Fruit fly (Drosophila melanogaster) whole organism, embryonic: ENCODE data around the gene CG31064.

ENCODE experiments used
- Atf-2 ChIP-seq: fragments of 200-800 bp; sonication (Bioruptor generic); optimal IDR thresholded peaks from 2 replicates; lab custom pipeline; 2016; ENCODE audit warnings: missing biosample characterization, missing genetic modification characterization
- CG10267 ChIP-seq: fragments of 200-800 bp; sonication (Bioruptor generic); optimal IDR thresholded peaks from 2 replicates; lab custom pipeline; 2018; ENCODE audit warnings: missing biosample characterization, mild to moderate bottlenecking, missing genetic modification characterization, moderate library complexity
- CG11695 ChIP-seq: fragments of 200-800 bp; sonication (Bioruptor generic); IDR thresholded peaks from 3 replicates; pipeline ENCODE4 v1.3.6; 2022; ENCODE audit warnings: missing biosample characterization, missing genetic modification characterization
- CG1233 ChIP-seq: fragments of 200-800 bp; sonication (Bioruptor generic); optimal IDR thresholded peaks from 4 replicates; lab custom pipeline; 2018; ENCODE audit warnings: missing biosample characterization, mild to moderate bottlenecking, missing genetic modification characterization
- CG12769 ChIP-seq: fragments of 200-800 bp; sonication (Bioruptor generic); optimal IDR thresholded peaks from 2 replicates; lab custom pipeline; 2019; ENCODE audit warnings: missing biosample characterization, mild to moderate bottlenecking, missing genetic modification characterization, moderate library complexity
- CG13123 ChIP-seq: fragments of 200-800 bp; sonication (Bioruptor generic); optimal IDR thresholded peaks from 2 replicates; lab custom pipeline; 2016; ENCODE audit warnings: missing biosample characterization, missing genetic modification characterization
- CG14667 ChIP-seq: fragments of 200-800 bp; sonication (Bioruptor generic); IDR thresholded peaks from 2 replicates; pipeline ENCODE4 v1.3.6; 2022; ENCODE audit warnings: missing biosample characterization, missing genetic modification characterization
- CG16863 ChIP-seq: fragments of 200-800 bp; sonication (Bioruptor generic); optimal IDR thresholded peaks from 3 replicates; lab custom pipeline; 2016; ENCODE audit warnings: missing biosample characterization, missing genetic modification characterization
- CG17186 ChIP-seq: fragments of 200-800 bp; sonication (Bioruptor generic); optimal IDR thresholded peaks from 3 replicates; lab custom pipeline; 2017; ENCODE audit warnings: missing biosample characterization, missing genetic modification reagents, missing genetic modification characterization
- CG17802 ChIP-seq: fragments of 200-800 bp; sonication (Bioruptor generic); optimal IDR thresholded peaks from 2 replicates; lab custom pipeline; 2018; ENCODE audit warnings: missing biosample characterization, mild to moderate bottlenecking, missing genetic modification characterization, moderate library complexity
- CG17912 ChIP-seq: fragments of 200-800 bp; sonication (Bioruptor generic); optimal IDR thresholded peaks from 2 replicates; lab custom pipeline; 2018; ENCODE audit warnings: missing biosample characterization, mild to moderate bottlenecking, missing genetic modification characterization
- CG18476 ChIP-seq: fragments of 200-800 bp; sonication (Bioruptor generic); optimal IDR thresholded peaks from 2 replicates; lab custom pipeline; 2016; ENCODE audit warnings: missing biosample characterization, mild to moderate bottlenecking, missing genetic modification characterization
- CG18764 ChIP-seq: fragments of 200-800 bp; sonication (Bioruptor generic); optimal IDR thresholded peaks from 3 replicates; lab custom pipeline; 2016; ENCODE audit warnings: missing biosample characterization, missing genetic modification characterization
- CG2129 ChIP-seq: fragments of 200-800 bp; sonication (Bioruptor generic); IDR thresholded peaks from 2 replicates; pipeline ENCODE4 v1.3.6; 2022; ENCODE audit warnings: missing biosample characterization, missing genetic modification characterization; ENCODE audit not compliant: partially characterized antibody
- CG2678 ChIP-seq: fragments of 200-800 bp; sonication (Bioruptor generic); optimal IDR thresholded peaks from 3 replicates; lab custom pipeline; 2019; ENCODE audit warnings: missing biosample characterization, mild to moderate bottlenecking, missing genetic modification characterization, moderate library complexity
- CG2712 ChIP-seq: fragments of 200-800 bp; optimal IDR thresholded peaks from 3 replicates; lab custom pipeline; 2019; ENCODE audit warnings: missing biosample characterization, mild to moderate bottlenecking, missing genetic modification characterization, moderate library complexity
- CG30020 ChIP-seq: fragments of 200-800 bp; optimal IDR thresholded peaks from 2 replicates; lab custom pipeline; 2019; ENCODE audit warnings: missing biosample characterization, mild to moderate bottlenecking, missing genetic modification characterization, moderate library complexity
- CG31365 ChIP-seq: fragments of 200-800 bp; sonication (Bioruptor generic); optimal IDR thresholded peaks from 2 replicates; lab custom pipeline; 2018; ENCODE audit warnings: missing biosample characterization, mild to moderate bottlenecking, missing genetic modification characterization
- CG3281 ChIP-seq: fragments of 200-800 bp; sonication (Bioruptor generic); optimal IDR thresholded peaks from 3 replicates; lab custom pipeline; 2017; ENCODE audit warnings: missing biosample characterization, mild to moderate bottlenecking, missing genetic modification characterization
- CG6813 ChIP-seq: fragments of 200-800 bp; sonication (Bioruptor generic); optimal IDR thresholded peaks from 2 replicates; lab custom pipeline; 2017; ENCODE audit warnings: missing biosample characterization, missing genetic modification characterization, mild to moderate bottlenecking, moderate library complexity, missing genetic modification reagents
- CG7786 ChIP-seq: fragments of 200-800 bp; sonication (Bioruptor generic); optimal IDR thresholded peaks from 2 replicates; lab custom pipeline; 2016; ENCODE audit warnings: missing biosample characterization, missing genetic modification characterization
- CG7963 ChIP-seq: fragments of 200-800 bp; sonication (Bioruptor generic); IDR thresholded peaks from 3 replicates; pipeline ENCODE4 v1.3.6; 2022; ENCODE audit warnings: missing biosample characterization, missing genetic modification characterization; ENCODE audit not compliant: partially characterized antibody
- CG8281 ChIP-seq: fragments of 200-800 bp; sonication (Bioruptor generic); optimal IDR thresholded peaks from 2 replicates; lab custom pipeline; 2018; ENCODE audit warnings: missing biosample characterization, mild to moderate bottlenecking, missing genetic modification characterization, moderate library complexity
- CG9876 ChIP-seq: fragments of 200-800 bp; sonication (Bioruptor generic); optimal IDR thresholded peaks from 2 replicates; lab custom pipeline; 2016; ENCODE audit warnings: missing biosample characterization, missing genetic modification characterization
- Dfd ChIP-seq, 2 experiments: fragments of >200 bp; optimal IDR thresholded peaks; 2 replicates each; lab custom pipeline; 2017; ENCODE audit warnings: missing biosample characterization in 2 of 2, missing genetic modification characterization in 2 of 2
- Gug ChIP-seq: fragments of 200-800 bp; sonication (Bioruptor generic); IDR thresholded peaks from 4 replicates; pipeline ENCODE4 v1.3.6; 2022; ENCODE audit warnings: missing biosample characterization, missing genetic modification characterization
- Lim3 ChIP-seq: fragments of 200-800 bp; sonication (Bioruptor generic); IDR thresholded peaks from 2 replicates; pipeline ENCODE4 v1.3.6; 2022; ENCODE audit warnings: missing biosample characterization, missing genetic modification characterization
- MBD-R2 ChIP-seq: fragments of 200-800 bp; sonication (Bioruptor generic); IDR thresholded peaks from 2 replicates; pipeline ENCODE4 v1.3.6; 2022; ENCODE audit warnings: missing biosample characterization, missing genetic modification characterization
- Nf-YB ChIP-seq: fragments of 200-800 bp; sonication (Bioruptor generic); optimal IDR thresholded peaks from 3 replicates; lab custom pipeline; 2019; ENCODE audit warnings: missing biosample characterization, mild to moderate bottlenecking, missing genetic modification characterization, moderate library complexity
- YL-1 ChIP-seq: fragments of 200-800 bp; sonication (Bioruptor generic); optimal IDR thresholded peaks from 3 replicates; lab custom pipeline; 2017; ENCODE audit warnings: missing biosample characterization, mild to moderate bottlenecking, missing genetic modification characterization
- ac ChIP-seq: fragments of 200-800 bp; sonication (Bioruptor generic); optimal IDR thresholded peaks from 3 replicates; lab custom pipeline; 2017; ENCODE audit warnings: missing biosample characterization, mild to moderate bottlenecking, missing genetic modification characterization
- bab2 ChIP-seq: fragments of 200-800 bp; sonication (Bioruptor generic); optimal IDR thresholded peaks from 2 replicates; lab custom pipeline; 2016; ENCODE audit warnings: missing biosample characterization, missing genetic modification characterization
- bsh ChIP-seq, 2 experiments: fragments of 200-800 bp; sonication (Bioruptor generic); optimal IDR thresholded peaks; 2 replicates each; lab custom pipeline; 2017 to 2018; ENCODE audit warnings: mild to moderate bottlenecking in 2 of 2, missing biosample characterization in 2 of 2, missing genetic modification characterization in 2 of 2, moderate library complexity in 1 of 2
- crc ChIP-seq: fragments of 200-800 bp; sonication (Bioruptor generic); optimal IDR thresholded peaks from 2 replicates; lab custom pipeline; 2016; ENCODE audit warnings: missing biosample characterization, missing genetic modification characterization
- crp ChIP-seq, 2 experiments: fragments of 200-800 bp; sonication (Bioruptor generic); optimal IDR thresholded peaks; 2 replicates in 1 of 2; 3 replicates in 1 of 2; lab custom pipeline; 2017; ENCODE audit warnings: missing biosample characterization in 2 of 2, missing genetic modification characterization in 2 of 2, mild to moderate bottlenecking in 1 of 2, moderate library complexity in 1 of 2
- danr ChIP-seq: fragments of 200-800 bp; sonication (Bioruptor generic); IDR thresholded peaks from 2 replicates; pipeline ENCODE4 v1.3.6; 2022; ENCODE audit warnings: missing biosample characterization, missing genetic modification characterization
- dati ChIP-seq: fragments of 200-800 bp; sonication (Bioruptor generic); IDR thresholded peaks from 2 replicates; pipeline ENCODE4 v1.3.6; 2022; ENCODE audit warnings: missing biosample characterization, missing genetic modification characterization
- en ChIP-seq: fragments of 200-800 bp; sonication (Bioruptor generic); optimal IDR thresholded peaks from 2 replicates; lab custom pipeline; 2016; ENCODE audit warnings: missing biosample characterization, missing genetic modification characterization
- inv ChIP-seq: fragments of 200-800 bp; sonication (Bioruptor generic); IDR thresholded peaks from 2 replicates; pipeline ENCODE4 v1.3.6; 2022; ENCODE audit warnings: missing biosample characterization, missing genetic modification characterization; ENCODE audit not compliant: partially characterized antibody
- jigr1 ChIP-seq: fragments of 200-800 bp; sonication (Bioruptor generic); IDR thresholded peaks from 3 replicates; pipeline ENCODE4 v1.3.6; 2022; ENCODE audit warnings: missing biosample characterization, missing genetic modification characterization
- kay ChIP-seq: fragments of 200-800 bp; sonication (Bioruptor generic); optimal IDR thresholded peaks from 2 replicates; lab custom pipeline; 2016; ENCODE audit warnings: missing biosample characterization, missing genetic modification characterization
- ken ChIP-seq: fragments of 200-800 bp; sonication (Bioruptor generic); IDR thresholded peaks from 3 replicates; pipeline ENCODE4 v1.3.6; 2022; ENCODE audit warnings: missing biosample characterization, missing genetic modification characterization
- knrl ChIP-seq: fragments of 200-800 bp; sonication (Bioruptor generic); IDR thresholded peaks from 3 replicates; pipeline ENCODE4 v1.3.6; 2022; ENCODE audit warnings: missing biosample characterization, missing genetic modification characterization; ENCODE audit not compliant: partially characterized antibody
- p53 ChIP-seq: fragments of 200-800 bp; sonication (Bioruptor generic); optimal IDR thresholded peaks from 2 replicates; lab custom pipeline; 2016; ENCODE audit warnings: missing biosample characterization, missing genetic modification characterization
- pum ChIP-seq: fragments of 200-800 bp; sonication (Bioruptor generic); optimal IDR thresholded peaks from 2 replicates; lab custom pipeline; 2016; ENCODE audit warnings: missing biosample characterization, missing genetic modification characterization
- pzg ChIP-seq: fragments of 200-800 bp; sonication (Bioruptor generic); optimal IDR thresholded peaks from 3 replicates; lab custom pipeline; 2018; ENCODE audit warnings: missing biosample characterization, mild to moderate bottlenecking, missing genetic modification characterization, moderate library complexity
- trem ChIP-seq: fragments of 200-800 bp; optimal IDR thresholded peaks from 3 replicates; lab custom pipeline; 2019; ENCODE audit warnings: missing biosample characterization, mild to moderate bottlenecking, missing genetic modification characterization, moderate library complexity
- trh ChIP-seq: fragments of 200-800 bp; sonication (Bioruptor generic); optimal IDR thresholded peaks from 2 replicates; lab custom pipeline; 2016; ENCODE audit warnings: missing biosample characterization, missing genetic modification characterization
- usp ChIP-seq: fragments of >200 bp; optimal IDR thresholded peaks from 2 replicates; lab custom pipeline; 2017; ENCODE audit warnings: missing biosample characterization, missing genetic modification characterization

The CG31064 gene

dm6 chr3R:27238438-27239301 lies at the start of gene CG31064, which contains the start of gene PolA2 (continued):
- no peak for TF ChIP-seq CG16863 (GFP tag; lab: Kevin White, UChicago)
- no peak for TF ChIP-seq CG31365 (tag; lab: Kevin White, UChicago)
- no peak for TF ChIP-seq usp
- 0 out of 3 replicates have a peak, but pooled peaks have one; percentile 26 for TF ChIP-seq CG11695
- peak; percentile 58; the same call in 2 of the 3 replicates for TF ChIP-seq knrl (GFP tag; lab: Robert Waterston, UW)
- no peak for TF ChIP-seq crc (GFP tag; lab: Kevin White, UChicago)
- TF ChIP-seq crp (GFP tag; optimal IDR thresholded peaks at IDR 0.05; lab: Kevin White, UChicago) = peak; percentile 89 to 97
- no peak for TF ChIP-seq p53 (GFP tag; lab: Kevin White, UChicago)
- TF ChIP-seq Nf-YB = no peak
- peak; percentile 95 for TF ChIP-seq pzg (GFP tag; lab: Kevin White, UChicago)
- TF ChIP-seq Dfd (GFP tag; optimal IDR thresholded peaks at IDR 0.05; lab: Kevin White, UChicago) = no peak
- TF ChIP-seq ken (GFP tag; lab: Robert Waterston, UW) = no peak
- TF ChIP-seq CG18764 (GFP tag; lab: Kevin White, UChicago) = no peak
- TF ChIP-seq inv (GFP tag; lab: Robert Waterston, UW) = peak; percentile 60; the same call in 1 of the 2 replicates
- no peak for TF ChIP-seq CG2678 (tag; lab: Kevin White, UChicago)
- TF ChIP-seq pum (GFP tag; lab: Kevin White, UChicago) = peak; percentile 28
- peak; percentile 49 for TF ChIP-seq YL-1
- no peak for TF ChIP-seq CG17186 (GFP tag; lab: Kevin White, UChicago)
- no peak for TF ChIP-seq dati (GFP tag; lab: Robert Waterston, UW)
- no peak for TF ChIP-seq Gug (GFP tag; lab: Robert Waterston, UW)
- TF ChIP-seq bab2 (GFP tag; lab: Kevin White, UChicago) = no peak
- TF ChIP-seq ac (GFP tag; lab: Kevin White, UChicago) = peak; percentile 71
- no peak for TF ChIP-seq kay
- no peak for TF ChIP-seq jigr1 (GFP tag; lab: Robert Waterston, UW)
- TF ChIP-seq CG30020 (tag; lab: Kevin White, UChicago) = no peak
- TF ChIP-seq MBD-R2 (GFP tag; lab: Robert Waterston, UW) = peak; percentile 96
- no peak for TF ChIP-seq bsh (GFP tag; optimal IDR thresholded peaks at IDR 0.05; lab: Kevin White, UChicago)
- no peak for TF ChIP-seq CG7786
- no peak for TF ChIP-seq CG6813 (GFP tag; lab: Kevin White, UChicago)
- TF ChIP-seq en (GFP tag; lab: Kevin White, UChicago) = no peak
- TF ChIP-seq CG13123 (GFP tag; lab: Kevin White, UChicago) = no peak
- no peak for TF ChIP-seq CG12769
- TF ChIP-seq danr (GFP tag; lab: Robert Waterston, UW) = no peak
- no peak for TF ChIP-seq CG18476 (GFP tag; lab: Kevin White, UChicago)
- TF ChIP-seq CG3281 (GFP tag; lab: Kevin White, UChicago) = no peak
- TF ChIP-seq CG17802 = no peak
- TF ChIP-seq CG17912 (GFP tag; lab: Kevin White, UChicago) = peak; percentile 38
- TF ChIP-seq CG2712 (tag; lab: Kevin White, UChicago) = peak; percentile 43
- no peak for TF ChIP-seq CG14667
- peak; percentile 66 for TF ChIP-seq trem (tag; lab: Kevin White, UChicago)
- TF ChIP-seq Atf-2 (GFP tag; lab: Kevin White, UChicago) = no peak
- TF ChIP-seq trh (GFP tag; lab: Kevin White, UChicago) = no peak
- no peak for TF ChIP-seq CG2129 (GFP tag; lab: Robert Waterston, UW)
- no peak for TF ChIP-seq Lim3
- TF ChIP-seq CG8281 (tag; lab: Kevin White, UChicago) = peak; percentile 94
- peak; percentile 77 for TF ChIP-seq CG7963 (GFP tag; lab: Robert Waterston, UW)
- no peak for TF ChIP-seq CG9876 (GFP tag; lab: Kevin White, UChicago)
- peak; percentile 53 for TF ChIP-seq CG10267 (tag; lab: Kevin White, UChicago)
- TF ChIP-seq CG1233 = no peak
